Fruit fly (Drosophila melanogaster): ENCODE measurements around the gene Sema5c.

The Sema5c gene

dm6 chr3L:12078551-12079318 lies 2.9 kb downstream of the Sema5c start:
- no peak for TF ChIP-seq Pif1B (GFP tag; optimal IDR thresholded peaks at IDR 0.05)
- TF ChIP-seq CG15710 (tag; optimal IDR thresholded peaks at IDR 0.05): no peak
- peak; percentile 14 for TF ChIP-seq CG8159 (tag; optimal IDR thresholded peaks at IDR 0.05)
- TF ChIP-seq Pif1A (GFP tag; optimal IDR thresholded peaks at IDR 0.05): no peak
- no peak for TF ChIP-seq CG9948 (tag; optimal IDR thresholded peaks at IDR 0.05)
- no peak for TF ChIP-seq fd96Ca (GFP tag; IDR thresholded peaks at IDR 0.05)
- peak; percentile 26 for TF ChIP-seq EcR (GFP tag; optimal IDR thresholded peaks at IDR 0.05)
- TF ChIP-seq gl (tag; optimal IDR thresholded peaks at IDR 0.05): no peak
- TF ChIP-seq CG4496 (GFP tag; IDR thresholded peaks at IDR 0.05): no peak
- TF ChIP-seq CG14655 (GFP tag; optimal IDR thresholded peaks at IDR 0.05): no peak

- TF ChIP-seq Pif1B (GFP tag; optimal IDR thresholded peaks at IDR 0.05) (no peak), Pif1A (GFP tag; optimal IDR thresholded peaks at IDR 0.05) (no peak), CG34367 (tag; optimal IDR thresholded peaks at IDR 0.05) (no peak), CG14655 (GFP tag; optimal IDR thresholded peaks at IDR 0.05) (no peak), gl (tag; optimal IDR thresholded peaks at IDR 0.05) (no peak), Snoo (tag; optimal IDR thresholded peaks at IDR 0.05) (no peak), D1 (tag; optimal IDR thresholded peaks at IDR 0.05) (no peak), CG8159 (tag; optimal IDR thresholded peaks at IDR 0.05) (no peak), fd96Ca (GFP tag; IDR thresholded peaks at IDR 0.05) (no peak), CG9948 (tag; optimal IDR thresholded peaks at IDR 0.05) (no peak), CG4496 (GFP tag; IDR thresholded peaks at IDR 0.05) (no peak), CG17806 (tag; optimal IDR thresholded peaks at IDR 0.05) (no peak), CG8301 (tag; optimal IDR thresholded peaks at IDR 0.05) (no peak)
These were observed 3.7 kb downstream of the Sema5c start for dm6 chr3L:12077953-12078352.

dm6 chr3L:12077348-12077747 lies 4.3 kb downstream of the Sema5c start:
- TF ChIP-seq CG4496 (GFP tag; IDR thresholded peaks at IDR 0.05) (peak; percentile 78), CG34367 (tag; optimal IDR thresholded peaks at IDR 0.05) (peak; percentile 73), CG17806 (tag; optimal IDR thresholded peaks at IDR 0.05) (peak; percentile 85), CG8159 (tag; optimal IDR thresholded peaks at IDR 0.05) (peak; percentile 83), Snoo (tag; optimal IDR thresholded peaks at IDR 0.05) (peak; percentile 63), EcR (GFP tag; optimal IDR thresholded peaks at IDR 0.05) (no peak), CG14655 (GFP tag; optimal IDR thresholded peaks at IDR 0.05) (peak; percentile 86), fd96Ca (GFP tag; IDR thresholded peaks at IDR 0.05) (peak; percentile 84), Pif1A (GFP tag; optimal IDR thresholded peaks at IDR 0.05) (peak; percentile 61), CG10348 (GFP tag; IDR thresholded peaks at IDR 0.05) (0 out of 2 replicates have a peak, but pooled peaks have one; percentile 29), CG12605 (GFP tag; IDR thresholded peaks at IDR 0.05) (peak; percentile 86), CG13204 (GFP tag; optimal IDR thresholded peaks at IDR 0.05) (peak; percentile 46), CG32121 (GFP tag; IDR thresholded peaks at IDR 0.05) (peak; percentile 85), rn (GFP tag; IDR thresholded peaks at IDR 0.05) (peak; percentile 60; the same call in 1 of the 2 replicates), Pif1B (GFP tag; optimal IDR thresholded peaks at IDR 0.05) (peak; percentile 71), CG9948 (tag; optimal IDR thresholded peaks at IDR 0.05) (peak; percentile 80), CG15710 (tag; optimal IDR thresholded peaks at IDR 0.05) (peak; percentile 76), gl (tag; optimal IDR thresholded peaks at IDR 0.05) (peak; percentile 5), CG8301 (tag; optimal IDR thresholded peaks at IDR 0.05) (peak; percentile 79), D1 (tag; optimal IDR thresholded peaks at IDR 0.05) (peak; percentile 64), Ets98B (GFP tag; IDR thresholded peaks at IDR 0.05) (peak; percentile 84)

DNA sequence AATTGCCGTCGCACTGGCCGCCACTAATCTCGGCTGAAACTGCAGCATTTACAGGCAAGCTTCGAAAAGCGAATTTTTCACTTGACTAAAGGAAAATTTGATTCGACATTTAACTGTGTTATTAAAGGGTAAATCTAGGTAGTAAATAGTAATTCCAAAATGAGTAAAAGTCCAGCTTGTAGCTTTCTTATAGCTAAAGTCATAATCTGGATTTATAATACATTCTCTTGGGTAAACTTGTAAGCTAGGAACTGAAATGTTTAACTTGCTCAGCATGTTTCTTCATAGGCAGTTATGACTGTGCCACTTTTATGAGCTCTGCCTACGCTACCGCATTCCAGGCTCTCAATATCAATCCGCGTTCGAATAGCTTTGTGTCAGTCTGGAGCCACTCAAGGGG lies 5.3 kb downstream of the Sema5c start:
- peak; percentile 5 for TF ChIP-seq CG14655 (GFP tag; optimal IDR thresholded peaks at IDR 0.05)
- TF ChIP-seq Pif1A (GFP tag; optimal IDR thresholded peaks at IDR 0.05): peak; percentile 11
- TF ChIP-seq CG32121 (GFP tag; IDR thresholded peaks at IDR 0.05): peak; percentile 33; the same call in 1 of the 2 replicates
- TF ChIP-seq CG8301 (tag; optimal IDR thresholded peaks at IDR 0.05): peak; percentile 37
- TF ChIP-seq CG12605 (GFP tag; IDR thresholded peaks at IDR 0.05): no peak
- no peak for TF ChIP-seq Pif1B (GFP tag; optimal IDR thresholded peaks at IDR 0.05)
- TF ChIP-seq Ets98B (GFP tag; IDR thresholded peaks at IDR 0.05): peak; percentile 28
- no peak for TF ChIP-seq CG17806 (tag; optimal IDR thresholded peaks at IDR 0.05)

DNA sequence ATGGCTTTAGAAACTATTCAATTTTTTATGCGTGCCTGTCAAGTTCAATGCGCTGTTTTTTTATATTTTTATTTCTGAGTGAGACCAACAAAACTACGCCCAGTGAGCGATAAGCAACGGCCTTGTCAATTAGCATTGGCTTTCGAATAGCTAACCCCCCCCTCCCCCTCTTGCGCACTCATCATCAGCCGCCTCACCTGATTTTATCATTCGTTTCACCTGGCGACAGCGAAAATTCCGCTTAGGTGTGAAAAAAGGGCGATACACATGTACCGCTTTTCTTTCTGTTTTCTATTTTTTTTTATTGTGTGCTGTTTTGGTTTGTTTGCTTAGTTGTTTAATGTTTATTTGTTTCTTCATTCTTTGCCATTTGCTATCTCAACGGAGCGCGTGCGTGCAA lies 6.7 kb downstream of the Sema5c start:
- TF ChIP-seq Snoo (tag; optimal IDR thresholded peaks at IDR 0.05) (no peak), CG4496 (GFP tag; IDR thresholded peaks at IDR 0.05) (no peak), EcR (GFP tag; optimal IDR thresholded peaks at IDR 0.05) (no peak), CG32121 (GFP tag; IDR thresholded peaks at IDR 0.05) (no peak), CG14655 (GFP tag; optimal IDR thresholded peaks at IDR 0.05) (no peak), CG9948 (tag; optimal IDR thresholded peaks at IDR 0.05) (no peak), CG15710 (tag; optimal IDR thresholded peaks at IDR 0.05) (no peak), fd96Ca (GFP tag; IDR thresholded peaks at IDR 0.05) (no peak), Pif1B (GFP tag; optimal IDR thresholded peaks at IDR 0.05) (no peak), Ets98B (GFP tag; IDR thresholded peaks at IDR 0.05) (no peak), gl (tag; optimal IDR thresholded peaks at IDR 0.05) (no peak), D1 (tag; optimal IDR thresholded peaks at IDR 0.05) (no peak), CG13204 (GFP tag; optimal IDR thresholded peaks at IDR 0.05) (no peak), rn (GFP tag; IDR thresholded peaks at IDR 0.05) (no peak), CG8301 (tag; optimal IDR thresholded peaks at IDR 0.05) (no peak)
